Worm (Caenorhabditis elegans): Measurements from ENCODE around the gene ZK930.7.

ce11 chrII:11928752-11929151 lies 14.3 kb downstream of the ZK930.7 start:
- TF ChIP-seq ceh-82 (tag; optimal IDR thresholded peaks at IDR 0.05) (no peak), elt-3 (tag; optimal IDR thresholded peaks at IDR 0.05) (no peak), R02D3.7 (tag; optimal IDR thresholded peaks at IDR 0.05) (no peak), sma-9 (GFP tag; optimal IDR thresholded peaks at IDR 0.05) (no peak), sma-9 (tag; optimal IDR thresholded peaks at IDR 0.05) (no peak), lin-39 (tag; optimal IDR thresholded peaks at IDR 0.05) (no peak), zag-1 (tag; optimal IDR thresholded peaks at IDR 0.05) (no peak), elt-1 (tag; optimal IDR thresholded peaks at IDR 0.05) (no peak), aly-2 (tag; optimal IDR thresholded peaks at IDR 0.05) (no peak), ztf-4 (tag; optimal IDR thresholded peaks at IDR 0.05) (no peak), lsy-2 (tag; optimal IDR thresholded peaks at IDR 0.05) (no peak), unc-62 (GFP tag; optimal IDR thresholded peaks at IDR 0.05) (no peak), nhr-11 (tag; optimal IDR thresholded peaks at IDR 0.05) (no peak)
